Worm (Caenorhabditis elegans) whole organism, L4 larva: Measurements from ENCODE around the gene srg-32.

Experiments
- mep-1 ChIP-seq: fragments of 150-350 bp; sonication (generic microtip); optimal IDR thresholded peaks from 3 replicates; lab custom pipeline; 2014; ENCODE audit warnings: missing biosample characterization, missing genetic modification characterization

Gene srg-32

ce11 chrV:10539114-10539513 lies 49.5 kb downstream of the srg-32 start, which contains the start of gene F25D1.8:
Gene F25D1.8, plus strand, starts transcription at chrV:10539414.
- TF ChIP-seq mep-1 (tag; lab: Kevin White, UChicago): no peak
